Fruit fly (Drosophila melanogaster): ENCODE results near the gene CG5276.

The CG5276 gene

dm6 chr3R:11421643-11422122 lies 9.9 kb upstream of the CG5276 start, which contains the start of the genes ninaG and Sptz (continued):
- TF ChIP-seq CG5180 (GFP tag; optimal IDR thresholded peaks at IDR 0.05) (no peak), CG10543 (GFP tag; optimal IDR thresholded peaks at IDR 0.05) (peak; percentile 76), gem (tag; optimal IDR thresholded peaks at IDR 0.05) (peak; percentile 95), CG30020 (tag; optimal IDR thresholded peaks at IDR 0.05) (peak; percentile 75), CG7745 (tag; optimal IDR thresholded peaks at IDR 0.05) (no peak), inv (GFP tag; IDR thresholded peaks at IDR 0.05; ENCODE audit: partially characterized antibody) (no peak), CG8924 (tag; optimal IDR thresholded peaks at IDR 0.05) (peak; percentile 86), CG5953 (GFP tag; IDR thresholded peaks at IDR 0.05) (peak; percentile 87), CG3281 (GFP tag; optimal IDR thresholded peaks at IDR 0.05) (peak; percentile 87), CG32772 (GFP tag; IDR thresholded peaks at IDR 0.05) (peak; percentile 96), Spps (tag; optimal IDR thresholded peaks at IDR 0.05) (peak; percentile 87), CG17186 (GFP tag; optimal IDR thresholded peaks at IDR 0.05) (peak; percentile 91), Dll (GFP tag; IDR thresholded peaks at IDR 0.05; ENCODE audit: partially characterized antibody) (peak; percentile 73), E2f1 (GFP tag; IDR thresholded peaks at IDR 0.05) (peak; percentile 94), CG18599 (GFP tag; optimal IDR thresholded peaks at IDR 0.05) (peak; percentile 91), Opbp (GFP tag; IDR thresholded peaks at IDR 0.05; ENCODE audit: partially characterized antibody) (peak; percentile 38; the same call in 1 of the 3 replicates), CG18011 (GFP tag; optimal IDR thresholded peaks at IDR 0.05) (peak; percentile 78), Blimp-1 (GFP tag; optimal IDR thresholded peaks at IDR 0.05) (peak; percentile 86), pfk (GFP tag; optimal IDR thresholded peaks at IDR 0.05) (no peak), trem (tag; optimal IDR thresholded peaks at IDR 0.05) (peak; percentile 84), shn (GFP tag; optimal IDR thresholded peaks at IDR 0.05) (peak; percentile 94), CG10274 (GFP tag; optimal IDR thresholded peaks at IDR 0.05) (peak; percentile 62), Hey (tag; optimal IDR thresholded peaks at IDR 0.05) (peak; percentile 80), ab (GFP tag; optimal IDR thresholded peaks at IDR 0.05) (peak; percentile 90), gcm2 (GFP tag; optimal IDR thresholded peaks at IDR 0.05) (peak; percentile 83), CG10321 (GFP tag; IDR thresholded peaks at IDR 0.05) (peak; percentile 66), CG6272 (GFP tag; IDR thresholded peaks at IDR 0.05) (peak; percentile 97), ERR (GFP tag; optimal IDR thresholded peaks at IDR 0.05) (peak; percentile 89), ro (GFP tag; IDR thresholded peaks at IDR 0.05) (peak; percentile 90), D (optimal IDR thresholded peaks at IDR 0.05) (no peak), D (GFP tag; optimal IDR thresholded peaks at IDR 0.05) (peak; percentile 87), tin (GFP tag; optimal IDR thresholded peaks at IDR 0.05) (peak; percentile 97), onecut (GFP tag; IDR thresholded peaks at IDR 0.05) (no peak; the same call in 1 of the 2 replicates), CG1602 (GFP tag; optimal IDR thresholded peaks at IDR 0.05) (peak; percentile 94), slp2 (GFP tag; optimal IDR thresholded peaks at IDR 0.05) (peak; percentile 90), CG1233 (GFP tag; optimal IDR thresholded peaks at IDR 0.05) (peak; percentile 85), Ets97D (GFP tag; optimal IDR thresholded peaks at IDR 0.05) (peak; percentile 90), schlank (tag; optimal IDR thresholded peaks at IDR 0.05) (peak; percentile 73), MTF-1 (GFP tag; optimal IDR thresholded peaks at IDR 0.05; ENCODE audit: borderline replicate concordance) (peak; percentile 72), CG7271 (tag; optimal IDR thresholded peaks at IDR 0.05) (peak; percentile 83), NfI (GFP tag; optimal IDR thresholded peaks at IDR 0.05) (peak; percentile 90), Hsf (GFP tag; optimal IDR thresholded peaks at IDR 0.05) (peak; percentile 97), bsh (GFP tag; optimal IDR thresholded peaks at IDR 0.05) (peak in 1 of 2 experiments; percentile 93), CG12299 (tag; optimal IDR thresholded peaks at IDR 0.05) (peak; percentile 80), z (GFP tag; IDR thresholded peaks at IDR 0.05) (0 out of 3 replicates have a peak, but pooled peaks have one; percentile 34), CG13894 (tag; optimal IDR thresholded peaks at IDR 0.05) (no peak), CG14710 (tag; optimal IDR thresholded peaks at IDR 0.05) (peak; percentile 93), CG4404 (GFP tag; IDR thresholded peaks at IDR 0.05) (peak; percentile 97), CG6175 (GFP tag; IDR thresholded peaks at IDR 0.05) (peak; percentile 89)

Measured in whole organism, embryonic.